Fruit fly (Drosophila melanogaster) whole organism, embryonic: ENCODE results near the gene TotA.

Experiments used
- CG18599 ChIP-seq: fragments of 200-800 bp; sonication (Bioruptor generic); optimal IDR thresholded peaks from 3 replicates; lab custom pipeline; 2017; ENCODE audit warnings: missing biosample characterization, missing genetic modification characterization, mild to moderate bottlenecking, moderate library complexity, missing genetic modification reagents
- CG9817 ChIP-seq: fragments of 200-800 bp; sonication (Bioruptor generic); optimal IDR thresholded peaks from 2 replicates; lab custom pipeline; 2018; ENCODE audit warnings: missing biosample characterization, mild to moderate bottlenecking, missing genetic modification characterization, moderate library complexity
- cas ChIP-seq: fragments of 200-800 bp; sonication (Bioruptor generic); IDR thresholded peaks from 2 replicates; pipeline ENCODE4 v1.3.6; 2022; ENCODE audit warnings: missing biosample characterization, missing genetic modification characterization
- dati ChIP-seq: fragments of 200-800 bp; sonication (Bioruptor generic); IDR thresholded peaks from 2 replicates; pipeline ENCODE4 v1.3.6; 2022; ENCODE audit warnings: missing biosample characterization, missing genetic modification characterization
- dmrt99B ChIP-seq: fragments of 200-800 bp; sonication (Bioruptor generic); optimal IDR thresholded peaks from 2 replicates; lab custom pipeline; 2018; ENCODE audit warnings: missing biosample characterization, mild to moderate bottlenecking, missing genetic modification characterization, moderate library complexity

DNA sequence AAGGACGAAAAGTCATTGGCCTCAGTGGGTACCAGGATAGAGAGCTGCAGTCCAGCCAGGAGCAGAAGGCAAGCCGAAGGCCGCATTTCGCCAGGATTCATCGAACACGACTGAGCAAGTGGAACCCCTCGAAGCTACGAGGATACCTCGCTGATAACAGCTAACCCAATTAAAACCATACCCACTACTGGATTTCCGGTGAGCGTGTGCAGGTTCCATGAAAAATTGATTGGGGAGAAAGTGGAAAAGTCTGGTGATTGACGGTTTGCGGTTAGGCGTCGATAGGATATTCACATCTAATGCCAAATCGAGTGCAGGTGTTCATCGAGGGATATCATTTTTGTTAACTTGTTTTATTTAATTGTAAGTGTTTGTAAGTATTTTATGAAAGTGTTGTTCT, 11.0 kb upstream of the TotA start, which contains the start of gene Ir93a:
- TF ChIP-seq dati (no peak), dmrt99B (tag; lab: Kevin White, UChicago) (no peak), CG18599 (GFP tag; lab: Kevin White, UChicago) (no peak), cas (GFP tag; lab: Robert Waterston, UW) (no peak), CG9817 (tag; lab: Kevin White, UChicago) (no peak)
